Fruit fly (Drosophila melanogaster) whole organism, embryonic: ENCODE measurements around the gene Kah.

Source experiments
- CG10267 ChIP-seq: fragments of 200-800 bp; sonication (Bioruptor generic); optimal IDR thresholded peaks from 2 replicates; lab custom pipeline; 2018; ENCODE audit warnings: missing biosample characterization, mild to moderate bottlenecking, missing genetic modification characterization, moderate library complexity
- CG12744 ChIP-seq: fragments of 200-800 bp; sonication (Bioruptor generic); optimal IDR thresholded peaks from 2 replicates; lab custom pipeline; 2016; ENCODE audit warnings: missing biosample characterization, missing genetic modification characterization
- CG13123 ChIP-seq: fragments of 200-800 bp; sonication (Bioruptor generic); optimal IDR thresholded peaks from 2 replicates; lab custom pipeline; 2016; ENCODE audit warnings: missing biosample characterization, missing genetic modification characterization
- CG14667 ChIP-seq: fragments of 200-800 bp; sonication (Bioruptor generic); IDR thresholded peaks from 2 replicates; pipeline ENCODE4 v1.3.6; 2022; ENCODE audit warnings: missing biosample characterization, missing genetic modification characterization
- CG15479 ChIP-seq: fragments of 200-800 bp; sonication (Bioruptor generic); optimal IDR thresholded peaks from 3 replicates; lab custom pipeline; 2019; ENCODE audit warnings: missing biosample characterization, mild to moderate bottlenecking, missing genetic modification characterization, moderate library complexity
- CG17186 ChIP-seq: fragments of 200-800 bp; sonication (Bioruptor generic); optimal IDR thresholded peaks from 3 replicates; lab custom pipeline; 2017; ENCODE audit warnings: missing biosample characterization, missing genetic modification reagents, missing genetic modification characterization
- CG17328 ChIP-seq: fragments of 200-800 bp; sonication (Bioruptor generic); IDR thresholded peaks from 2 replicates; pipeline ENCODE4 v1.3.6; 2022; ENCODE audit warnings: missing biosample characterization, missing genetic modification characterization
- CG1792 ChIP-seq: fragments of 200-800 bp; sonication (Bioruptor generic); optimal IDR thresholded peaks from 2 replicates; lab custom pipeline; 2016; ENCODE audit warnings: missing biosample characterization, missing genetic modification characterization
- CG2678 ChIP-seq: fragments of 200-800 bp; sonication (Bioruptor generic); optimal IDR thresholded peaks from 3 replicates; lab custom pipeline; 2019; ENCODE audit warnings: missing biosample characterization, mild to moderate bottlenecking, missing genetic modification characterization, moderate library complexity
- CG30431 ChIP-seq: fragments of 200-800 bp; sonication (Bioruptor generic); optimal IDR thresholded peaks from 2 replicates; lab custom pipeline; 2017; ENCODE audit warnings: missing biosample characterization, missing genetic modification characterization
- CG31388 ChIP-seq: fragments of 200-800 bp; sonication (Bioruptor generic); optimal IDR thresholded peaks from 2 replicates; lab custom pipeline; 2016; ENCODE audit warnings: missing biosample characterization, missing genetic modification characterization
- CG34224 ChIP-seq: fragments of 200-800 bp; sonication (Bioruptor generic); IDR thresholded peaks from 3 replicates; pipeline ENCODE4 v1.3.6; 2022; ENCODE audit warnings: missing biosample characterization, missing genetic modification characterization; ENCODE audit not compliant: partially characterized antibody
- CG4360 ChIP-seq: fragments of 200-800 bp; sonication (Bioruptor generic); IDR thresholded peaks from 2 replicates; pipeline ENCODE4 v1.3.6; 2022; ENCODE audit warnings: missing biosample characterization, missing genetic modification characterization
- CG4707 ChIP-seq: fragments of 200-800 bp; sonication (Bioruptor generic); optimal IDR thresholded peaks from 2 replicates; lab custom pipeline; 2018; ENCODE audit warnings: missing biosample characterization, mild to moderate bottlenecking, missing genetic modification characterization, moderate library complexity
- CG6654 ChIP-seq: fragments of 200-800 bp; sonication (Bioruptor generic); optimal IDR thresholded peaks from 2 replicates; lab custom pipeline; 2017; ENCODE audit warnings: missing biosample characterization, mild to moderate bottlenecking, missing genetic modification characterization
- CG6765 ChIP-seq: fragments of 200-800 bp; sonication (Bioruptor generic); optimal IDR thresholded peaks from 3 replicates; lab custom pipeline; 2017; ENCODE audit warnings: missing biosample characterization, mild to moderate bottlenecking, missing genetic modification characterization
- CG7839 ChIP-seq: fragments of 200-800 bp; sonication (Bioruptor generic); optimal IDR thresholded peaks from 3 replicates; lab custom pipeline; 2018; ENCODE audit warnings: missing biosample characterization, mild to moderate bottlenecking, missing genetic modification characterization, moderate library complexity
- CG8281 ChIP-seq: fragments of 200-800 bp; sonication (Bioruptor generic); optimal IDR thresholded peaks from 2 replicates; lab custom pipeline; 2018; ENCODE audit warnings: missing biosample characterization, mild to moderate bottlenecking, missing genetic modification characterization, moderate library complexity
- CG8944 ChIP-seq: fragments of 200-800 bp; sonication (Bioruptor generic); optimal IDR thresholded peaks from 3 replicates; lab custom pipeline; 2016; ENCODE audit warnings: missing biosample characterization, missing genetic modification characterization
- CG9215 ChIP-seq: fragments of 200-800 bp; sonication (Bioruptor generic); IDR thresholded peaks from 2 replicates; pipeline ENCODE4 v1.3.6; 2022; ENCODE audit warnings: missing biosample characterization, missing genetic modification characterization
- CG9437 ChIP-seq: fragments of 200-800 bp; sonication (Bioruptor generic); optimal IDR thresholded peaks from 2 replicates; lab custom pipeline; 2018; ENCODE audit warnings: missing biosample characterization, mild to moderate bottlenecking, missing genetic modification characterization
- CG9609 ChIP-seq: fragments of 200-800 bp; sonication (Bioruptor generic); optimal IDR thresholded peaks from 3 replicates; lab custom pipeline; 2016; ENCODE audit warnings: missing biosample characterization, missing genetic modification characterization
- Dad ChIP-seq: fragments of 200-800 bp; sonication (Bioruptor generic); optimal IDR thresholded peaks from 3 replicates; lab custom pipeline; 2016; ENCODE audit warnings: missing biosample characterization, missing genetic modification characterization
- Doc3 ChIP-seq: fragments of 200-800 bp; sonication (Bioruptor generic); IDR thresholded peaks from 3 replicates; pipeline ENCODE4 v1.3.6; 2022; ENCODE audit warnings: missing biosample characterization, missing genetic modification characterization; ENCODE audit not compliant: partially characterized antibody
- Gsc ChIP-seq: fragments of 200-800 bp; sonication (Bioruptor generic); IDR thresholded peaks from 2 replicates; pipeline ENCODE4 v1.3.6; 2022; ENCODE audit warnings: missing biosample characterization, missing genetic modification characterization
- HLH3B ChIP-seq: fragments of 200-800 bp; sonication (Bioruptor generic); IDR thresholded peaks from 2 replicates; pipeline ENCODE4 v1.3.6; 2022; ENCODE audit warnings: missing biosample characterization, missing genetic modification characterization
- HmgD ChIP-seq: fragments of 200-800 bp; sonication (Bioruptor generic); optimal IDR thresholded peaks from 3 replicates; lab custom pipeline; 2016; ENCODE audit warnings: missing biosample characterization, missing genetic modification characterization
- Max ChIP-seq: fragments of 200-800 bp; sonication (Bioruptor generic); optimal IDR thresholded peaks from 2 replicates; lab custom pipeline; 2016; ENCODE audit warnings: missing biosample characterization, mild to moderate bottlenecking, missing genetic modification characterization
- Optix ChIP-seq: fragments of 200-800 bp; sonication (Bioruptor generic); IDR thresholded peaks from 3 replicates; pipeline ENCODE4 v1.3.6; 2022; ENCODE audit warnings: missing biosample characterization, missing genetic modification characterization
- Pdp1 ChIP-seq, 2 experiments: fragments of 200-800 bp; sonication (Bioruptor generic); optimal IDR thresholded peaks; 3 replicates each; lab custom pipeline; 2016; ENCODE audit warnings: missing biosample characterization in 2 of 2, missing genetic modification characterization in 2 of 2, mild to moderate bottlenecking in 1 of 2, moderate library complexity in 1 of 2
- Sox102F ChIP-seq: fragments of 200-800 bp; sonication (Bioruptor generic); optimal IDR thresholded peaks from 2 replicates; lab custom pipeline; 2018; ENCODE audit warnings: missing biosample characterization, mild to moderate bottlenecking, missing genetic modification characterization, moderate library complexity
- Spps ChIP-seq: fragments of 200-800 bp; sonication (Bioruptor generic); optimal IDR thresholded peaks from 2 replicates; lab custom pipeline; 2018; ENCODE audit warnings: missing biosample characterization, mild to moderate bottlenecking, missing genetic modification characterization
- Ssrp ChIP-seq: fragments of 200-800 bp; sonication (Bioruptor generic); optimal IDR thresholded peaks from 2 replicates; lab custom pipeline; 2018; ENCODE audit warnings: missing biosample characterization, mild to moderate bottlenecking, missing genetic modification characterization, moderate library complexity
- Xbp1 ChIP-seq: fragments of 200-800 bp; sonication (Bioruptor generic); optimal IDR thresholded peaks from 3 replicates; lab custom pipeline; 2016; ENCODE audit warnings: missing biosample characterization, mild to moderate bottlenecking, missing genetic modification characterization
- bcd ChIP-seq: fragments of 200-800 bp; sonication (Bioruptor generic); optimal IDR thresholded peaks from 2 replicates; lab custom pipeline; 2017; ENCODE audit warnings: missing biosample characterization, mild to moderate bottlenecking, missing genetic modification characterization
- cad ChIP-seq: fragments of >200 bp; optimal IDR thresholded peaks from 2 replicates; lab custom pipeline; 2017; ENCODE audit warnings: missing biosample characterization, missing genetic modification characterization
- caup ChIP-seq: fragments of 200-800 bp; sonication (Bioruptor generic); optimal IDR thresholded peaks from 3 replicates; lab custom pipeline; 2017; ENCODE audit warnings: missing biosample characterization, mild to moderate bottlenecking, missing genetic modification characterization, moderate library complexity; ENCODE audit not compliant: severe bottlenecking
- eve ChIP-seq, 2 experiments: fragments of >200 bp; optimal IDR thresholded peaks; 2 replicates each; lab custom pipeline; 2017; ENCODE audit warnings: missing biosample characterization in 2 of 2, missing genetic modification characterization in 2 of 2
- kah ChIP-seq: fragments of 200-800 bp; sonication (Bioruptor generic); optimal IDR thresholded peaks from 2 replicates; lab custom pipeline; 2018; ENCODE audit warnings: missing biosample characterization, mild to moderate bottlenecking, missing genetic modification characterization
- lola ChIP-seq, 3 experiments: fragments of >200 bp in 2 of 3; fragments of 200-800 bp in 1 of 3; sonication (Bioruptor generic) in 1 of 3; optimal IDR thresholded peaks; 2 replicates each; lab custom pipeline; 2017 to 2019; ENCODE audit warnings: missing biosample characterization in 3 of 3, missing genetic modification characterization in 3 of 3, mild to moderate bottlenecking in 1 of 3, moderate library complexity in 1 of 3
- odd ChIP-seq: fragments of 200-800 bp; sonication (Bioruptor generic); optimal IDR thresholded peaks from 2 replicates; lab custom pipeline; 2017; ENCODE audit warnings: missing biosample characterization, mild to moderate bottlenecking, missing genetic modification characterization
- otp ChIP-seq: fragments of 200-800 bp; sonication (Bioruptor generic); IDR thresholded peaks from 3 replicates; pipeline ENCODE4, ENCODE4 v1.3.6; 2022; ENCODE audit warnings: missing biosample characterization, missing genetic modification characterization
- pan ChIP-seq, 4 experiments: fragments of >200 bp in 3 of 4; fragments of 200-800 bp in 1 of 4; sonication (Bioruptor generic) in 1 of 4; optimal IDR thresholded peaks in 3 of 4; IDR thresholded peaks in 1 of 4; 2 replicates each; pipeline versions ENCODE4 v1.3.6 to Lab custom; 2017 to 2022; ENCODE audit warnings: missing biosample characterization in 2 of 4, missing genetic modification characterization in 2 of 4, mixed read lengths in 1 of 4
- sc ChIP-seq, 3 experiments: fragments of >200 bp in 2 of 3; fragments of 200-800 bp in 1 of 3; sonication (Bioruptor generic) in 1 of 3; optimal IDR thresholded peaks; 2 replicates in 2 of 3; 3 replicates in 1 of 3; lab custom pipeline; 2017; ENCODE audit warnings: mild to moderate bottlenecking in 1 of 3, missing biosample characterization in 1 of 3, missing genetic modification characterization in 1 of 3, missing genetic modification reagents in 1 of 3
- tap ChIP-seq: fragments of 200-800 bp; optimal IDR thresholded peaks from 3 replicates; lab custom pipeline; 2019; ENCODE audit warnings: missing biosample characterization, mild to moderate bottlenecking, missing genetic modification characterization, moderate library complexity
- ttk ChIP-seq: fragments of 200-800 bp; sonication (Bioruptor generic); IDR thresholded peaks from 2 replicates; pipeline ENCODE4 v2.1.2; 2022; ENCODE audit warnings: missing biosample characterization, missing genetic modification characterization
- usp ChIP-seq: fragments of >200 bp; optimal IDR thresholded peaks from 2 replicates; lab custom pipeline; 2017; ENCODE audit warnings: missing biosample characterization, missing genetic modification characterization
- yki ChIP-seq: fragments of >200 bp; optimal IDR thresholded peaks from 3 replicates; lab custom pipeline; 2018

The Kah gene

dm6 chr3L:540432-540973 is 48.6 kb downstream of the Kah start, which contains the start of the genes klar and BORCS6 (continued):
- TF ChIP-seq Max (GFP tag; lab: Kevin White, UChicago) (peak; percentile 63), sc (optimal IDR thresholded peaks at IDR 0.05; lab: Kevin White, UChicago) (no peak), sc (GFP tag; optimal IDR thresholded peaks at IDR 0.05; lab: Kevin White, UChicago) (no peak), HmgD (GFP tag; lab: Kevin White, UChicago) (peak; percentile 68), lola (GFP tag; optimal IDR thresholded peaks at IDR 0.05; lab: Kevin White, UChicago) (peak in 2 of 3 experiments; percentile 27 to 83), otp (GFP tag; lab: Robert Waterston, UW) (0 out of 3 replicates have a peak, but pooled peaks have one; percentile 51), caup (GFP tag; lab: Kevin White, UChicago) (peak; percentile 16), CG4360 (GFP tag; lab: Robert Waterston, UW) (no peak; the same call in 1 of the 2 replicates), Gsc (GFP tag; lab: Robert Waterston, UW) (no peak), CG34224 (GFP tag; lab: Robert Waterston, UW) (peak; percentile 97), CG2678 (peak; percentile 56), odd (GFP tag; lab: Kevin White, UChicago) (no peak), CG17186 (GFP tag; lab: Kevin White, UChicago) (peak; percentile 91), Optix (GFP tag; lab: Robert Waterston, UW) (peak; percentile 18; the same call in 1 of the 3 replicates), CG6765 (GFP tag; lab: Kevin White, UChicago) (peak; percentile 53), CG1792 (GFP tag; lab: Kevin White, UChicago) (peak; percentile 38), CG31388 (GFP tag; lab: Kevin White, UChicago) (no peak), CG8944 (GFP tag; lab: Kevin White, UChicago) (peak; percentile 46), bcd (GFP tag; lab: Kevin White, UChicago) (no peak), Xbp1 (GFP tag; lab: Kevin White, UChicago) (peak; percentile 77), CG14667 (no peak), CG7839 (tag; lab: Kevin White, UChicago) (peak; percentile 55), ttk (GFP tag; lab: Robert Waterston, UW) (no peak), CG30431 (GFP tag; lab: Kevin White, UChicago) (no peak), CG9437 (peak; percentile 6), Ssrp (tag; lab: Kevin White, UChicago) (peak; percentile 46), CG9609 (GFP tag; lab: Kevin White, UChicago) (peak; percentile 73), Doc3 (GFP tag; lab: Robert Waterston, UW) (peak; percentile 97), CG13123 (peak; percentile 50), CG10267 (peak; percentile 75), cad (GFP tag; lab: Kevin White, UChicago) (peak; percentile 3), CG12744 (peak; percentile 32), HLH3B (GFP tag; lab: Robert Waterston, UW) (0 out of 2 replicates have a peak, but pooled peaks have one; percentile 20), CG4707 (GFP tag; lab: Kevin White, UChicago) (peak; percentile 27), Pdp1 (GFP tag; optimal IDR thresholded peaks at IDR 0.05; lab: Kevin White, UChicago) (peak; percentile 50 to 70), tap (no peak), CG6654 (GFP tag; lab: Kevin White, UChicago) (no peak), yki (lab: Kevin White, UChicago) (no peak), Spps (tag; lab: Kevin White, UChicago) (no peak), pan (optimal IDR thresholded peaks at IDR 0.05; lab: Kevin White, UChicago) (no peak), pan (GFP tag; optimal IDR thresholded peaks at IDR 0.05 in 1 of 2, IDR thresholded peaks at IDR 0.05 in 1 of 2) (peak in 1 of 2 experiments; percentile 34), Dad (peak; percentile 52), Sox102F (peak; percentile 48), usp (no peak), CG15479 (peak; percentile 53), eve (GFP tag; optimal IDR thresholded peaks at IDR 0.05; lab: Kevin White, UChicago) (peak in 1 of 2 experiments; percentile 74), CG17328 (GFP tag; lab: Robert Waterston, UW) (peak; percentile 11; the same call in 1 of the 2 replicates), CG9215 (GFP tag; lab: Robert Waterston, UW) (peak; percentile 23; the same call in 1 of the 2 replicates), kah (GFP tag; lab: Kevin White, UChicago) (peak; percentile 26), CG8281 (tag; lab: Kevin White, UChicago) (no peak)
